Worm (Caenorhabditis elegans) whole organism, L1 larva: ENCODE data around the gene F45D11.7.

Experiments
- ceh-82 ChIP-seq, 3 experiments: fragments of 150-350 bp in 1 of 3; sonication (generic microtip) in 2 of 3; optimal IDR thresholded peaks; 2 replicates each; lab custom pipeline; 2014 to 2017; ENCODE audit warnings: missing biosample characterization in 3 of 3, missing genetic modification characterization in 3 of 3
- lin-13 ChIP-seq: fragments of 150-350 bp; optimal IDR thresholded peaks from 2 replicates; lab custom pipeline; 2014; ENCODE audit warnings: missing biosample characterization, missing genetic modification reagents, missing genetic modification characterization
- nhr-11 ChIP-seq: fragments of 150-350 bp; optimal IDR thresholded peaks from 2 replicates; lab custom pipeline; 2014; ENCODE audit warnings: missing biosample characterization, missing genetic modification characterization
- nhr-12 ChIP-seq: sonication (generic microtip); optimal IDR thresholded peaks from 2 replicates; lab custom pipeline; 2017; ENCODE audit warnings: missing biosample characterization, missing genetic modification characterization
- unc-62 ChIP-seq: fragments of 150-350 bp; optimal IDR thresholded peaks from 2 replicates; lab custom pipeline; 2014; ENCODE audit warnings: missing biosample characterization, missing genetic modification reagents, missing genetic modification characterization
- zag-1 ChIP-seq: fragments of 150-350 bp; optimal IDR thresholded peaks from 2 replicates; lab custom pipeline; 2014; ENCODE audit warnings: missing biosample characterization, missing genetic modification characterization

DNA sequence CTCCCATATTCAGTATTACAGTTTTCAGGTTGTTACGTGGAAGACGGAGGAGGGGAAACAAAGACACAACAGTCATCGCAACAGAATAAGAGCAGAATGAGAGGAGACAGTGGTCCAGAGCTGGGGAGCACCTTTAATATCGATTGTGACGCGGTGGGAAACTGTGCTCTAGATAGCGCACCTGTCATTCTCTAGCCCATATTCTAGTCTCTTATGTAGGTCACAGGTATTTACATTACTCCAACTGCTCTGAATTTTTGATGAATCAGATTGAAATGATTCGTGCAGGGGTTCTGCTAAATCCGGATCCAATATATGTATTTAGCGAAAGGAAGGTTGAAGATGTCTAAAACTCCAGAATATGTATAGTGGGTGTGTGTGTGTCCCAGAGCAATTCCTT is 47.9 kb downstream of the F45D11.7 start, which contains the start of gene fbxb-41:
- TF ChIP-seq ceh-82 (tag; optimal IDR thresholded peaks at IDR 0.05; lab: Kevin White, UChicago) (no peak), nhr-12 (tag; lab: Kevin White, UChicago) (no peak), nhr-11 (no peak), unc-62 (no peak), zag-1 (no peak), lin-13 (GFP tag; lab: Kevin White, UChicago) (no peak)
